Worm (Caenorhabditis elegans): Measurements from ENCODE around the gene srbc-36.
"Not testable (repeated sequence)": the region's sequence is repeated elsewhere in the genome, so short reads cannot be mapped to it uniquely, and the experiment has no call there.

The srbc-36 gene

DNA sequence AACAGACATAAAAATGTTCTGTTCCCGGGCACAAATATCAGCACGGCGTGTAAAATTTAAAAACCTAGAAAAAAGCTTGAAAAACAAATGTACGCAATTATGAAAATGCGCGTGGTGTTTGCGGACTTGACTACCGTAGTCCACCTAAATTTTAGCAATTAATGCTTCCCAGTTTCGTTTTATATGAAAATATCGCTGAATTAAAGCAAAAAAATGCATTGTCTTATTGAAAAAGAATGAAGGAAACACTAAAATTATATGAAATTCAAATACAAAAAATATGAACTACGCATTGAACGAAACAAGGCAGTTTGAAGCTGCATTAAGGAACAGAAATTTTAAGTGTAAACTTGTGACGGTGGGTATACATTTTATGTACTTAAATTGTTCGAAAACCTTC is 15.9 kb upstream of the srbc-36 start, which contains the start of gene ugt-64:
Gene ugt-64 (minus strand): TSS at position 101 of the 400 bp plus-strand sequence.
- TF ChIP-seq daf-12, nhr-12, nhr-23 (tag; optimal IDR thresholded peaks at IDR 0.05): not testable (repeated sequence)

- TF ChIP-seq elt-2 (tag; optimal IDR thresholded peaks at IDR 0.05) (peak; percentile 98), unc-62 (GFP tag; optimal IDR thresholded peaks at IDR 0.05) (no peak), ztf-11 (tag; optimal IDR thresholded peaks at IDR 0.05) (no peak), lin-15B (tag; optimal IDR thresholded peaks at IDR 0.05) (no peak), zag-1 (tag; optimal IDR thresholded peaks at IDR 0.05) (no peak), R02D3.7 (tag; optimal IDR thresholded peaks at IDR 0.05) (no peak), fkh-2 (tag; optimal IDR thresholded peaks at IDR 0.05) (no peak), pha-4 (tag; optimal IDR thresholded peaks at IDR 0.05) (no peak), ZK546.5 (tag; optimal IDR thresholded peaks at IDR 0.05) (no peak), tbx-2 (tag; optimal IDR thresholded peaks at IDR 0.05) (no peak), fkh-10 (GFP tag; optimal IDR thresholded peaks at IDR 0.05) (no peak), daf-12 (tag; optimal IDR thresholded peaks at IDR 0.05) (no peak), nhr-237 (tag; optimal IDR thresholded peaks at IDR 0.05) (no peak), mdl-1 (tag; optimal IDR thresholded peaks at IDR 0.05) (no peak), elt-3 (tag; optimal IDR thresholded peaks at IDR 0.05) (peak in 1 of 3 experiments; percentile 47), nhr-12 (tag; optimal IDR thresholded peaks at IDR 0.05) (no peak), lin-39 (tag; optimal IDR thresholded peaks at IDR 0.05) (no peak), nhr-23 (tag; optimal IDR thresholded peaks at IDR 0.05) (peak; percentile 23), egl-27 (tag; optimal IDR thresholded peaks at IDR 0.05) (no peak), hmg-11 (tag; optimal IDR thresholded peaks at IDR 0.05) (no peak), elt-1 (tag; optimal IDR thresholded peaks at IDR 0.05) (no peak), nhr-43 (tag; optimal IDR thresholded peaks at IDR 0.05; ENCODE audit: poor library complexity, severe bottlenecking) (no peak), ceh-9 (tag; optimal IDR thresholded peaks at IDR 0.05) (no peak), jun-1 (tag; optimal IDR thresholded peaks at IDR 0.05) (peak; percentile 55), nhr-77 (tag; optimal IDR thresholded peaks at IDR 0.05) (no peak), aly-2 (tag; optimal IDR thresholded peaks at IDR 0.05) (no peak), ztf-4 (tag; optimal IDR thresholded peaks at IDR 0.05) (no peak), mml-1 (tag; optimal IDR thresholded peaks at IDR 0.05) (no peak), pqm-1 (tag; optimal IDR thresholded peaks at IDR 0.05) (peak; percentile 97), nhr-67 (tag; optimal IDR thresholded peaks at IDR 0.05) (no peak), ama-1 (optimal IDR thresholded peaks at IDR 0.05) (no peak), ceh-16 (tag; optimal IDR thresholded peaks at IDR 0.05) (no peak), nhr-28 (tag; optimal IDR thresholded peaks at IDR 0.05) (no peak), lsy-12 (tag; optimal IDR thresholded peaks at IDR 0.05) (no peak), sea-2 (GFP tag; optimal IDR thresholded peaks at IDR 0.05) (no peak), eor-1 (tag; optimal IDR thresholded peaks at IDR 0.05) (no peak), nhr-11 (tag; optimal IDR thresholded peaks at IDR 0.05) (no peak), nhr-76 (tag; optimal IDR thresholded peaks at IDR 0.05) (no peak)
Observed at ce11 chrV:3505745-3506144, 15.4 kb upstream of the srbc-36 start.

- TF ChIP-seq fkh-10 (GFP tag; optimal IDR thresholded peaks at IDR 0.05) = no peak
- no peak for TF ChIP-seq pha-4 (tag; optimal IDR thresholded peaks at IDR 0.05)
- TF ChIP-seq lsy-12 (tag; optimal IDR thresholded peaks at IDR 0.05) = no peak
- TF ChIP-seq nhr-43 (tag; optimal IDR thresholded peaks at IDR 0.05; ENCODE audit: poor library complexity, severe bottlenecking) = no peak
- no peak for TF ChIP-seq daf-12 (tag; optimal IDR thresholded peaks at IDR 0.05)
- no peak for TF ChIP-seq ama-1 (optimal IDR thresholded peaks at IDR 0.05)
- no peak for TF ChIP-seq mdl-1 (tag; optimal IDR thresholded peaks at IDR 0.05)
- no peak for TF ChIP-seq ZK546.5 (tag; optimal IDR thresholded peaks at IDR 0.05)
- TF ChIP-seq egl-27 (tag; optimal IDR thresholded peaks at IDR 0.05) = no peak
- no peak for TF ChIP-seq ceh-82 (tag; optimal IDR thresholded peaks at IDR 0.05)
Observed at ce11 chrV:3502038-3502437, 11.7 kb upstream of the srbc-36 start, which contains the start of the genes C07G3.8 and C07G3.10. TSS of gene C07G3.8 (minus strand) at chrV:3502138. TSS of gene C07G3.10 (plus strand) at chrV:3502307.

ce11 chrV:3496880-3497279 is 6.5 kb upstream of the srbc-36 start, which contains the start of gene C07G3.15:
TSS of gene C07G3.15 (minus strand) at chrV:3496980.
- TF ChIP-seq pha-4 (tag; optimal IDR thresholded peaks at IDR 0.05) = no peak
- no peak for TF ChIP-seq snpc-4 (tag; optimal IDR thresholded peaks at IDR 0.05)
- TF ChIP-seq nhr-67 (tag; optimal IDR thresholded peaks at IDR 0.05) = no peak
- TF ChIP-seq nfya-1 (tag; optimal IDR thresholded peaks at IDR 0.05; ENCODE audit: insufficient read depth) = no peak

All from whole organism, L3 larva.